Worm (Caenorhabditis elegans) whole organism, young adult: ENCODE results near the gene Y48E1B.3.

Source experiments
- D2030.7 ChIP-seq: fragments of 200-800 bp; sonication (Bioruptor generic); IDR thresholded peaks from 2 replicates; pipeline ENCODE4 v1.3.6; 2022; ENCODE audit warnings: missing genetic modification reagents, missing genetic modification characterization, missing compliant biosample characterization
- F22D6.2 ChIP-seq: sonication (generic microtip); optimal IDR thresholded peaks from 2 replicates; lab custom pipeline; 2016; ENCODE audit warnings: mild to moderate bottlenecking, missing genetic modification characterization, missing compliant biosample characterization
- F39B2.1 ChIP-seq: fragments of 200-800 bp; sonication (Bioruptor generic); IDR thresholded peaks from 2 replicates; pipeline ENCODE4 v1.3.6; 2022; ENCODE audit warnings: missing genetic modification reagents, missing genetic modification characterization, missing compliant biosample characterization
- K12H6.12 ChIP-seq: fragments of 200-800 bp; sonication (Bioruptor generic); optimal IDR thresholded peaks from 2 replicates; lab custom pipeline; 2018; ENCODE audit warnings: mild to moderate bottlenecking, missing genetic modification characterization, missing compliant biosample characterization
- T26A5.8 ChIP-seq: sonication (generic microtip); optimal IDR thresholded peaks from 2 replicates; lab custom pipeline; 2016; ENCODE audit warnings: missing genetic modification characterization, missing compliant biosample characterization
- Y53F4B.3 ChIP-seq: fragments of 200-800 bp; sonication (Bioruptor generic); IDR thresholded peaks from 2 replicates; pipeline ENCODE4 v1.3.6; 2022; ENCODE audit warnings: missing genetic modification reagents, missing genetic modification characterization, missing compliant biosample characterization
- Y53G8AR.9 ChIP-seq: fragments of 200-800 bp; sonication (Bioruptor generic); conservative IDR thresholded peaks from 2 replicates; pipeline ENCODE4 v1.3.6; 2022; ENCODE audit warnings: missing genetic modification reagents, missing genetic modification characterization, missing compliant biosample characterization
- Y67H2A.10 ChIP-seq: fragments of 200-800 bp; sonication (Bioruptor generic); conservative IDR thresholded peaks from 2 replicates; pipeline ENCODE4 v1.3.6; 2022; ENCODE audit warnings: missing genetic modification reagents, missing genetic modification characterization, missing compliant biosample characterization
- Y95B8A.8 ChIP-seq: fragments of 200-800 bp; sonication (Bioruptor generic); IDR thresholded peaks from 2 replicates; pipeline ENCODE4 v1.3.6; 2022; ENCODE audit warnings: missing genetic modification reagents, missing genetic modification characterization, missing compliant biosample characterization
- akir-1 ChIP-seq: fragments of 200-800 bp; sonication (Bioruptor generic); optimal IDR thresholded peaks from 2 replicates; lab custom pipeline; 2018; ENCODE audit warnings: mild to moderate bottlenecking, missing genetic modification characterization, moderate library complexity, missing compliant biosample characterization
- aptf-3 ChIP-seq: fragments of 200-800 bp; sonication (Bioruptor generic); IDR thresholded peaks from 2 replicates; pipeline ENCODE4 v1.3.6; 2022; ENCODE audit warnings: missing genetic modification characterization, missing compliant biosample characterization
- attf-3 ChIP-seq: fragments of 200-800 bp; sonication (Bioruptor generic); conservative IDR thresholded peaks from 2 replicates; pipeline ENCODE4 v1.3.6; 2022; ENCODE audit warnings: missing genetic modification reagents, missing genetic modification characterization, missing compliant biosample characterization
- bed-1 ChIP-seq: fragments of 200-800 bp; sonication (Bioruptor generic); IDR thresholded peaks from 2 replicates; pipeline ENCODE4 v1.3.6; 2022; ENCODE audit warnings: missing genetic modification reagents, missing genetic modification characterization, missing compliant biosample characterization
- ceh-79 ChIP-seq: sonication (generic microtip); optimal IDR thresholded peaks from 2 replicates; lab custom pipeline; 2017; ENCODE audit warnings: mild to moderate bottlenecking, missing genetic modification characterization, missing compliant biosample characterization
- die-1 ChIP-seq: sonication (generic microtip); optimal IDR thresholded peaks from 2 replicates; lab custom pipeline; 2016; ENCODE audit warnings: missing genotype, mild to moderate bottlenecking, missing genetic modification characterization, missing compliant biosample characterization
- dox-1 ChIP-seq: fragments of 200-800 bp; sonication (Bioruptor generic); IDR thresholded peaks from 2 replicates; pipeline ENCODE4 v1.3.6; 2022; ENCODE audit warnings: missing genetic modification reagents, missing genetic modification characterization, missing compliant biosample characterization
- egl-44 ChIP-seq: fragments of 200-800 bp; sonication (Bioruptor generic); IDR thresholded peaks from 2 replicates; pipeline ENCODE4 v1.3.6; 2022; ENCODE audit warnings: missing genetic modification reagents, missing genetic modification characterization, missing compliant biosample characterization
- egrh-3 ChIP-seq: fragments of 200-800 bp; sonication (Bioruptor generic); IDR thresholded peaks from 2 replicates; pipeline ENCODE4 v1.3.6; 2022; ENCODE audit warnings: missing genetic modification reagents, missing genetic modification characterization, missing compliant biosample characterization
- ets-4 ChIP-seq: fragments of 200-800 bp; sonication (Bioruptor generic); optimal IDR thresholded peaks from 2 replicates; lab custom pipeline; 2018; ENCODE audit warnings: mild to moderate bottlenecking, missing genetic modification characterization, missing compliant biosample characterization
- him-1 ChIP-seq: sonication (generic microtip); optimal IDR thresholded peaks from 2 replicates; lab custom pipeline; 2016; ENCODE audit warnings: missing genotype, missing genetic modification reagents, missing genetic modification characterization, missing compliant biosample characterization
- hlh-26 ChIP-seq: fragments of 200-800 bp; sonication (Bioruptor generic); conservative IDR thresholded peaks from 2 replicates; pipeline ENCODE4 v1.3.6; 2022; ENCODE audit warnings: missing genetic modification reagents, missing genetic modification characterization, missing compliant biosample characterization
- hmg-1.2 ChIP-seq: fragments of 200-800 bp; sonication (Bioruptor generic); IDR thresholded peaks from 2 replicates; pipeline ENCODE4 v1.3.6; 2022; ENCODE audit warnings: missing genetic modification reagents, missing genetic modification characterization, missing compliant biosample characterization
- lin-26 ChIP-seq: fragments of 200-800 bp; sonication (Bioruptor generic); IDR thresholded peaks from 2 replicates; pipeline ENCODE4 v1.3.6; 2022; ENCODE audit warnings: missing genetic modification reagents, missing genetic modification characterization, missing compliant biosample characterization
- madf-6 ChIP-seq: fragments of 200-800 bp; sonication (Bioruptor generic); IDR thresholded peaks from 2 replicates; pipeline ENCODE4 v1.3.6; 2022; ENCODE audit warnings: missing genetic modification reagents, missing genetic modification characterization, missing compliant biosample characterization
- madf-8 ChIP-seq: fragments of 200-800 bp; sonication (Bioruptor generic); conservative IDR thresholded peaks from 2 replicates; pipeline ENCODE4 v1.3.6; 2022; ENCODE audit warnings: missing genetic modification reagents, missing genetic modification characterization, missing compliant biosample characterization
- mcd-1 ChIP-seq: fragments of 200-800 bp; sonication (Bioruptor generic); IDR thresholded peaks from 2 replicates; pipeline ENCODE4 v1.3.6; 2022; ENCODE audit warnings: missing genetic modification reagents, missing genetic modification characterization, missing compliant biosample characterization
- nfya-1 ChIP-seq: sonication (generic microtip); optimal IDR thresholded peaks from 2 replicates; lab custom pipeline; 2017; ENCODE audit warnings: antibody characterized with exemption, missing compliant biosample characterization, missing genetic modification characterization, borderline replicate concordance; ENCODE audit not compliant: insufficient read depth
- nhr-120 ChIP-seq: fragments of 200-800 bp; sonication (Bioruptor generic); IDR thresholded peaks from 2 replicates; pipeline ENCODE4 v1.3.6; 2022; ENCODE audit warnings: missing genetic modification characterization, missing compliant biosample characterization
- nhr-27 ChIP-seq: fragments of 200-800 bp; sonication (Bioruptor generic); optimal IDR thresholded peaks from 2 replicates; lab custom pipeline; 2018; ENCODE audit warnings: mild to moderate bottlenecking, missing genetic modification characterization, moderate library complexity, missing compliant biosample characterization
- nhr-90 ChIP-seq: sonication (generic microtip); optimal IDR thresholded peaks from 2 replicates; lab custom pipeline; 2016; ENCODE audit warnings: missing genotype, mild to moderate bottlenecking, missing genetic modification characterization, missing compliant biosample characterization
- rcor-1 ChIP-seq: fragments of 200-800 bp; sonication (Bioruptor generic); IDR thresholded peaks from 2 replicates; pipeline ENCODE4 v1.3.6; 2022; ENCODE audit warnings: missing genetic modification reagents, missing genetic modification characterization, missing compliant biosample characterization
- repo-1 ChIP-seq: sonication (generic microtip); optimal IDR thresholded peaks from 2 replicates; lab custom pipeline; 2017; ENCODE audit warnings: mild to moderate bottlenecking, missing genetic modification characterization, missing compliant biosample characterization
- rpc-1 ChIP-seq, 2 experiments: fragments of 150-350 bp in 1 of 2; sonication (generic microtip) in 1 of 2; optimal IDR thresholded peaks; 2 replicates each; lab custom pipeline; 2014 to 2018; ENCODE audit warnings: missing biosample characterization in 1 of 2, missing genetic modification characterization in 1 of 2, missing genetic modification reagents in 1 of 2, missing genotype in 1 of 2
- snpc-1.3 ChIP-seq: sonication (generic microtip); optimal IDR thresholded peaks from 2 replicates; lab custom pipeline; 2017; ENCODE audit warnings: missing genetic modification characterization, mild to moderate bottlenecking, missing compliant biosample characterization, antibody characterized with exemption, moderate library complexity, missing genotype, missing genetic modification reagents; ENCODE audit not compliant: insufficient read depth
- snpc-4 ChIP-seq, 5 experiments: fragments of 150-350 bp in 1 of 5; sonication (generic microtip) in 4 of 5; optimal IDR thresholded peaks; 2 replicates each; lab custom pipeline; 2014 to 2018; ENCODE audit warnings: missing genetic modification characterization in 5 of 5, missing biosample characterization in 3 of 5, antibody characterized with exemption in 2 of 5, mild to moderate bottlenecking in 2 of 5, missing compliant biosample characterization in 2 of 5, missing genotype in 2 of 5, moderate library complexity in 2 of 5, missing genetic modification reagents in 1 of 5
- somi-1 ChIP-seq: fragments of 200-800 bp; sonication (Bioruptor generic); optimal IDR thresholded peaks from 2 replicates; lab custom pipeline; 2018; ENCODE audit warnings: mild to moderate bottlenecking, missing genetic modification characterization, missing compliant biosample characterization
- tbp1 ChIP-seq: fragments of 200-800 bp; sonication (Bioruptor generic); optimal IDR thresholded peaks from 2 replicates; lab custom pipeline; 2018; ENCODE audit warnings: mild to moderate bottlenecking, missing genetic modification characterization, missing compliant biosample characterization
- unc-130 ChIP-seq: sonication (generic microtip); optimal IDR thresholded peaks from 2 replicates; lab custom pipeline; 2016; ENCODE audit warnings: missing genetic modification reagents, missing genetic modification characterization, missing compliant biosample characterization
- zim-3 ChIP-seq: sonication (generic microtip); optimal IDR thresholded peaks from 2 replicates; lab custom pipeline; 2017; ENCODE audit warnings: mild to moderate bottlenecking, missing genetic modification characterization, moderate library complexity, missing compliant biosample characterization
- ztf-26 ChIP-seq: sonication (generic microtip); optimal IDR thresholded peaks from 2 replicates; lab custom pipeline; 2017; ENCODE audit warnings: missing genetic modification characterization, missing compliant biosample characterization

Y48E1B.3 gene

DNA sequence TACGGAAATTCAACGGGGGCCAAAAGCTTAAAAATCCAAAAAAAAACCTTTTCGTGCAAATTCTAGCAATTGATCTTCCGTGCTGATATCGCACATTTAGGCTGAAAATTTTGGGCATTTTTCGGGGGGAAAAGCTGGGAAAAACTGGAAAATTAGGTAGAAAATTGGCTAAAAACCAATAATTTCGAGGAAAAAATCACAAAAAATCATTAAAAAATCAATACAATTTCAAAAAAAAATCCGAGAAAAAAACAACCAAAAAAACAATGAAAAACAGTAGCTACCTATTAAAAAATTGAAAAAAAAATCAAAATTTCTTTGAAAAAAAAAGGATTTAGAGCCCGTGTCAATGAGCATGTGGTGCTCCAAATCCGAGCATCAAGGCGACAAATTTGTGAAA, at the start of gene Y48E1B.3:
Y48E1B.3 (minus strand) TSS at position 101 of the 400 bp plus-strand sequence.
- no peak for TF ChIP-seq hlh-26 (GFP tag; lab: Robert Waterston, UW)
- no peak for TF ChIP-seq ztf-26
- TF ChIP-seq snpc-4 (GFP tag; optimal IDR thresholded peaks at IDR 0.05; lab: Kevin White, UChicago), result no peak
- no peak for TF ChIP-seq snpc-4 (tag; optimal IDR thresholded peaks at IDR 0.05; lab: Kevin White, UChicago)
- TF ChIP-seq mcd-1 (GFP tag; lab: Robert Waterston, UW), result no peak
- TF ChIP-seq die-1 (tag; lab: Kevin White, UChicago), result no peak
- TF ChIP-seq madf-6 (GFP tag; lab: Robert Waterston, UW), result no peak
- TF ChIP-seq nhr-27, result no peak
- TF ChIP-seq bed-1 (GFP tag; lab: Robert Waterston, UW), result no peak
- TF ChIP-seq snpc-1.3 (tag; lab: Kevin White, UChicago), result no peak
- no peak for TF ChIP-seq K12H6.12 (tag; lab: Kevin White, UChicago)
- no peak for TF ChIP-seq Y53G8AR.9 (GFP tag; lab: Robert Waterston, UW)
- TF ChIP-seq attf-3 (GFP tag; lab: Robert Waterston, UW), result no peak
- TF ChIP-seq rcor-1 (GFP tag; lab: Robert Waterston, UW), result no peak
- no peak for TF ChIP-seq egl-44 (GFP tag; lab: Robert Waterston, UW)
- no peak for TF ChIP-seq nhr-90

DNA sequence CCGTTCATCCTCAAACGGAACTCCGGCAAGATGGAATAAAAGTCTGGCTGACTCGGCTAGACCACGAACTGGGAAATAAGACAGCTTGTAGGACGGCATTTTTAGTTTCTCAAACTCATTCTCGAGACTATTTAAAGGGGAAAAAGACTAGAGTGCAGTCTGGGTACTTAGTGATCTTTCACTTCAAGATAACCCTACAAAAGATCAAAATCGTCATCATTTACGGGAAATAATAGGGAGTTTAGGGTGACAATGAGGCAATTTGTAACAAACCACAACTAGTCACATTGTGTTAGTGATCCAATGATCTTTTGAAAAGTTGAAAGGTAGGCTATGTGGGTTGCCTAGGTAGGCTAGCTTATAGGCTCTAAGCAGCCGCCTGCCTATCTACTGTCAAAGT, 48.2 kb upstream of the Y48E1B.3 start, which contains the start of gene gst-14:
gst-14 (minus strand) TSS at position 101 of the 400 bp plus-strand sequence.
- no peak for TF ChIP-seq dox-1 (GFP tag; lab: Robert Waterston, UW)
- no peak for TF ChIP-seq hmg-1.2 (GFP tag; lab: Robert Waterston, UW)
- no peak for TF ChIP-seq nhr-27
- no peak for TF ChIP-seq repo-1
- no peak for TF ChIP-seq F22D6.2 (tag; lab: Kevin White, UChicago)
- no peak for TF ChIP-seq somi-1 (GFP tag; lab: Kevin White, UChicago)
- TF ChIP-seq nfya-1 (tag; lab: Kevin White, UChicago), result no peak
- TF ChIP-seq madf-8 (GFP tag; lab: Robert Waterston, UW), result no peak
- no peak for TF ChIP-seq F39B2.1 (GFP tag; lab: Robert Waterston, UW)
- no peak for TF ChIP-seq Y95B8A.8 (GFP tag; lab: Robert Waterston, UW)
- TF ChIP-seq, all 124 proteins: peak for 0

DNA sequence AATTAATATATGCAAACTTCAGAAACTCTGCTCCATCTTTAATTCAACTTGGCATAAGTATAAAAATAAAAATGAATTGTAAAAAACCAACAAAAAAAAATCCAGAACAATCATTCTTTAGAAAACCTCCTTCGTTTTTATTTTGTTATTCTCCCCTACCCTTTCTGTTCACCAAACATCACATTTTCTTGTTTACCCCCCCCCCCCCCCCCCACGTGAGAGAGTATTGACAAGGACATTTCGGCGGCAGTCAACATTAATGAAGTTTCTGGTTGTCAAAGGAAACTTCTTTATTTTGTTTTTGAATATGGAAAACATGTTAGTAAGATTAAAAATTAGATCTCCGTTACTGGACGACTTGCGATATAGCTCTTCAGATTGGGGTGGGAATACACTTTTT, 46.7 kb upstream of the Y48E1B.3 start:
- TF ChIP-seq ets-4 (GFP tag; lab: Kevin White, UChicago), result no peak
- no peak for TF ChIP-seq tbp1 (GFP tag; lab: Kevin White, UChicago)
- 0 out of 2 replicates have a peak, but pooled peaks have one; percentile 33 for TF ChIP-seq egrh-3 (GFP tag; lab: Robert Waterston, UW)
- TF ChIP-seq, all 124 proteins: peak for 1

DNA sequence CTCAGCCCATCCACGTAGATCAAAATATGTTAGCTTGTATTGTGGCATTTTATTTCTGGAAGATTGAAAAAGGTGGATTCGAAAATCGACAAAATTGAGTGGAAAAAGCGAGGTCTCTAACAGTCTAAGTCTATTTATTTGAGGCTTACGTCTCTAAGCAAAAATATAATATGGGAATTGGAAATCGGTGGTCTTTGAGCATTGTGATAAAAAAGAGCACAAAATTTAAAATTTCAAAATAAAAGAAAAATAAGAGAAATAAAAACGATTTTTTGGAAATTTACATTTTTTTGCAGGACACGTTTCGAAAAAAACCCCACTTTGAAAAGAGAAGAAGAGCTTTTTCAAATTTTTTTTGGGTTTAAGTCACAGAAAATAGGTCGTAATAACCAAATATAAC, 45.3 kb upstream of the Y48E1B.3 start, which contains the start of gene gst-15:
gst-15 (minus strand) TSS at position 101 of the 400 bp plus-strand sequence.
- TF ChIP-seq lin-26 (GFP tag; lab: Robert Waterston, UW), result no peak
- TF ChIP-seq unc-130 (GFP tag; lab: Kevin White, UChicago), result no peak
- TF ChIP-seq egrh-3 (GFP tag; lab: Robert Waterston, UW), result no peak
- TF ChIP-seq ceh-79, result no peak
- no peak for TF ChIP-seq nhr-120 (GFP tag; lab: Robert Waterston, UW)
- no peak for TF ChIP-seq zim-3
- no peak for TF ChIP-seq D2030.7 (GFP tag; lab: Robert Waterston, UW)
- no peak for TF ChIP-seq Y67H2A.10
- no peak for TF ChIP-seq rpc-1 (optimal IDR thresholded peaks at IDR 0.05; lab: Kevin White, UChicago)
- TF ChIP-seq rpc-1 (tag; optimal IDR thresholded peaks at IDR 0.05; lab: Kevin White, UChicago), result no peak
- no peak for TF ChIP-seq him-1 (tag; lab: Kevin White, UChicago)
- TF ChIP-seq nhr-27, result no peak
- no peak for TF ChIP-seq T26A5.8
- no peak for TF ChIP-seq aptf-3 (GFP tag; lab: Robert Waterston, UW)
- no peak for TF ChIP-seq Y53F4B.3 (GFP tag; lab: Robert Waterston, UW)
- no peak for TF ChIP-seq akir-1 (GFP tag; lab: Kevin White, UChicago)
- TF ChIP-seq ets-4 (GFP tag; lab: Kevin White, UChicago), result no peak
